Fruit fly (Drosophila melanogaster) whole organism, embryonic: Measurements from ENCODE around the gene CG33293.

Experiments
- Atf3 ChIP-seq: fragments of 200-800 bp; sonication (Bioruptor generic); optimal IDR thresholded peaks from 3 replicates; lab custom pipeline; 2016; ENCODE audit warnings: missing biosample characterization, missing genetic modification characterization
- B-H2 ChIP-seq: fragments of 200-800 bp; sonication (Bioruptor generic); optimal IDR thresholded peaks from 2 replicates; lab custom pipeline; 2018; ENCODE audit warnings: missing biosample characterization, mild to moderate bottlenecking, missing genetic modification characterization
- BEAF-32 ChIP-seq: fragments of 200-800 bp; sonication (Bioruptor generic); optimal IDR thresholded peaks from 3 replicates; lab custom pipeline; 2017; ENCODE audit warnings: missing biosample characterization, missing genetic modification characterization, mild to moderate bottlenecking, moderate library complexity, missing genetic modification reagents
- CG10209 ChIP-seq: fragments of 200-800 bp; sonication (Bioruptor generic); optimal IDR thresholded peaks from 3 replicates; lab custom pipeline; 2017; ENCODE audit warnings: missing biosample characterization, mild to moderate bottlenecking, missing genetic modification characterization, missing genetic modification reagents
- CG10979 ChIP-seq: fragments of 200-800 bp; sonication (Bioruptor generic); optimal IDR thresholded peaks from 2 replicates; lab custom pipeline; 2018; ENCODE audit warnings: missing biosample characterization, mild to moderate bottlenecking, missing genetic modification characterization, moderate library complexity
- CG11723 ChIP-seq: fragments of 200-800 bp; sonication (Bioruptor generic); optimal IDR thresholded peaks from 2 replicates; lab custom pipeline; 2017; ENCODE audit warnings: missing biosample characterization, mild to moderate bottlenecking, missing genetic modification characterization
- CG12769 ChIP-seq: fragments of 200-800 bp; sonication (Bioruptor generic); optimal IDR thresholded peaks from 2 replicates; lab custom pipeline; 2019; ENCODE audit warnings: missing biosample characterization, mild to moderate bottlenecking, missing genetic modification characterization, moderate library complexity
- CG17328 ChIP-seq: fragments of 200-800 bp; sonication (Bioruptor generic); IDR thresholded peaks from 2 replicates; pipeline ENCODE4 v1.3.6; 2022; ENCODE audit warnings: missing biosample characterization, missing genetic modification characterization
- CG31441 ChIP-seq: fragments of 200-800 bp; sonication (Bioruptor generic); IDR thresholded peaks from 2 replicates; pipeline ENCODE4 v1.3.6; 2022; ENCODE audit warnings: missing biosample characterization, missing genetic modification characterization
- CG3163 ChIP-seq: fragments of 200-800 bp; sonication (Bioruptor generic); optimal IDR thresholded peaks from 3 replicates; lab custom pipeline; 2016; ENCODE audit warnings: missing biosample characterization, missing genetic modification characterization
- CG32772 ChIP-seq: fragments of 200-800 bp; sonication (Bioruptor generic); IDR thresholded peaks from 2 replicates; pipeline ENCODE4 v1.3.6; 2022; ENCODE audit warnings: missing biosample characterization, missing genetic modification characterization
- CG34224 ChIP-seq: fragments of 200-800 bp; sonication (Bioruptor generic); IDR thresholded peaks from 3 replicates; pipeline ENCODE4 v1.3.6; 2022; ENCODE audit warnings: missing biosample characterization, missing genetic modification characterization; ENCODE audit not compliant: partially characterized antibody
- CG4730 ChIP-seq: fragments of 200-800 bp; sonication (Bioruptor generic); IDR thresholded peaks from 2 replicates; pipeline ENCODE4 v1.3.6; 2022; ENCODE audit warnings: missing biosample characterization, missing genetic modification characterization
- CG6175 ChIP-seq: fragments of 200-800 bp; sonication (Bioruptor generic); IDR thresholded peaks from 3 replicates; pipeline ENCODE4 v1.3.6; 2022; ENCODE audit warnings: missing biosample characterization, missing genetic modification characterization
- CG6791 ChIP-seq: fragments of 200-800 bp; sonication (Bioruptor generic); IDR thresholded peaks from 3 replicates; pipeline ENCODE4 v1.3.6; 2022; ENCODE audit warnings: missing biosample characterization, missing genetic modification characterization; ENCODE audit not compliant: partially characterized antibody
- CG9727 ChIP-seq: fragments of 200-800 bp; sonication (Bioruptor generic); optimal IDR thresholded peaks from 3 replicates; lab custom pipeline; 2017; ENCODE audit warnings: missing biosample characterization, mild to moderate bottlenecking, missing genetic modification characterization
- CG9932 ChIP-seq: fragments of 200-800 bp; sonication (Bioruptor generic); IDR thresholded peaks from 2 replicates; pipeline ENCODE4 v1.3.6; 2022; ENCODE audit warnings: missing biosample characterization, missing genetic modification characterization
- D ChIP-seq, 2 experiments: fragments of 200-800 bp in 1 of 2; fragments of >200 bp in 1 of 2; sonication (Bioruptor generic) in 1 of 2; optimal IDR thresholded peaks; 2 replicates in 1 of 2; 3 replicates in 1 of 2; lab custom pipeline; 2017; ENCODE audit warnings: mild to moderate bottlenecking in 1 of 2, missing biosample characterization in 1 of 2, missing genetic modification characterization in 1 of 2, missing genetic modification reagents in 1 of 2
- Ets65A ChIP-seq: fragments of 200-800 bp; sonication (Bioruptor generic); peaks from one replicate; lab custom pipeline; 2016; ENCODE audit warnings: missing biosample characterization, missing genetic modification characterization
- Fer2 ChIP-seq: fragments of 200-800 bp; sonication (Bioruptor generic); optimal IDR thresholded peaks from 2 replicates; lab custom pipeline; 2018; ENCODE audit warnings: missing biosample characterization, mild to moderate bottlenecking, missing genetic modification characterization, moderate library complexity
- H2.0 ChIP-seq: fragments of 200-800 bp; sonication (Bioruptor generic); IDR thresholded peaks from 2 replicates; pipeline ENCODE4 v1.3.6; 2022; ENCODE audit warnings: missing biosample characterization, missing genetic modification characterization
- Hsf ChIP-seq: fragments of 200-800 bp; sonication (Bioruptor generic); optimal IDR thresholded peaks from 3 replicates; lab custom pipeline; 2016; ENCODE audit warnings: missing biosample characterization, missing genetic modification characterization
- Meics ChIP-seq: fragments of 200-800 bp; sonication (Bioruptor generic); optimal IDR thresholded peaks from 2 replicates; lab custom pipeline; 2017; ENCODE audit warnings: missing biosample characterization, mild to moderate bottlenecking, missing genetic modification characterization
- Mes4 ChIP-seq: fragments of 200-800 bp; sonication (Bioruptor generic); optimal IDR thresholded peaks from 2 replicates; lab custom pipeline; 2016; ENCODE audit warnings: missing biosample characterization, missing genetic modification characterization
- Ravus ChIP-seq: fragments of 200-800 bp; sonication (Bioruptor generic); IDR thresholded peaks from 2 replicates; pipeline ENCODE4 v1.3.6; 2022; ENCODE audit warnings: missing biosample characterization, missing genetic modification characterization
- Usf ChIP-seq: fragments of 200-800 bp; sonication (Bioruptor generic); optimal IDR thresholded peaks from 2 replicates; lab custom pipeline; 2017; ENCODE audit warnings: missing genotype, missing biosample characterization, missing genetic modification characterization
- cad ChIP-seq: fragments of >200 bp; optimal IDR thresholded peaks from 2 replicates; lab custom pipeline; 2017; ENCODE audit warnings: missing biosample characterization, missing genetic modification characterization
- chif ChIP-seq, 2 experiments: fragments of 200-800 bp; sonication (Bioruptor generic); optimal IDR thresholded peaks; 3 replicates each; lab custom pipeline; 2016; ENCODE audit warnings: missing biosample characterization in 2 of 2, missing genetic modification characterization in 2 of 2
- chinmo ChIP-seq: fragments of 200-800 bp; sonication (Bioruptor generic); IDR thresholded peaks from 4 replicates; pipeline ENCODE4 v1.3.6; 2022; ENCODE audit warnings: missing biosample characterization, missing genetic modification characterization; ENCODE audit not compliant: partially characterized antibody
- chm ChIP-seq: fragments of 200-800 bp; sonication (Bioruptor generic); IDR thresholded peaks from 2 replicates; pipeline ENCODE4 v1.3.6; 2022; ENCODE audit warnings: missing biosample characterization, missing genetic modification characterization
- cwo ChIP-seq: fragments of 200-800 bp; sonication (Bioruptor generic); optimal IDR thresholded peaks from 3 replicates; lab custom pipeline; 2017; ENCODE audit warnings: missing biosample characterization, missing genetic modification characterization, mild to moderate bottlenecking, moderate library complexity, missing genetic modification reagents
- gro ChIP-seq: fragments of 200-800 bp; sonication (Bioruptor generic); optimal IDR thresholded peaks from 2 replicates; lab custom pipeline; 2016; ENCODE audit warnings: missing biosample characterization, missing genetic modification characterization
- hth ChIP-seq: fragments of >200 bp; optimal IDR thresholded peaks from 2 replicates; lab custom pipeline; 2017; ENCODE audit warnings: inconsistent platforms
- lov ChIP-seq, 2 experiments: fragments of 200-800 bp in 1 of 2; fragments of >200 bp in 1 of 2; sonication (Bioruptor generic) in 1 of 2; IDR thresholded peaks in 1 of 2; optimal IDR thresholded peaks in 1 of 2; 2 replicates in 1 of 2; 3 replicates in 1 of 2; pipeline versions ENCODE4 v1.3.6 to Lab custom; 2017 to 2022; ENCODE audit warnings: missing biosample characterization in 1 of 2, missing genetic modification characterization in 1 of 2
- mld ChIP-seq: fragments of 200-800 bp; sonication (Bioruptor generic); IDR thresholded peaks from 3 replicates; pipeline ENCODE4 v1.3.6; 2022; ENCODE audit warnings: missing biosample characterization, missing genetic modification characterization; ENCODE audit not compliant: partially characterized antibody
- nom ChIP-seq: fragments of 200-800 bp; sonication (Bioruptor generic); optimal IDR thresholded peaks from 2 replicates; lab custom pipeline; 2017; ENCODE audit warnings: missing biosample characterization, missing genetic modification characterization, mild to moderate bottlenecking, moderate library complexity, missing genetic modification reagents
- onecut ChIP-seq: fragments of 200-800 bp; sonication (Bioruptor generic); IDR thresholded peaks from 2 replicates; pipeline ENCODE4 v1.3.6; 2022; ENCODE audit warnings: missing biosample characterization, missing genetic modification characterization
- otp ChIP-seq: fragments of 200-800 bp; sonication (Bioruptor generic); IDR thresholded peaks from 3 replicates; pipeline ENCODE4, ENCODE4 v1.3.6; 2022; ENCODE audit warnings: missing biosample characterization, missing genetic modification characterization
- p53 ChIP-seq: fragments of 200-800 bp; sonication (Bioruptor generic); optimal IDR thresholded peaks from 2 replicates; lab custom pipeline; 2016; ENCODE audit warnings: missing biosample characterization, missing genetic modification characterization
- ranshi ChIP-seq: fragments of 200-800 bp; sonication (Bioruptor generic); IDR thresholded peaks from 2 replicates; pipeline ENCODE4 v1.3.6; 2022; ENCODE audit warnings: missing biosample characterization, missing genetic modification characterization
- run ChIP-seq: fragments of 200-800 bp; sonication (Bioruptor generic); optimal IDR thresholded peaks from 3 replicates; lab custom pipeline; 2018; ENCODE audit warnings: missing biosample characterization, mild to moderate bottlenecking, missing genetic modification characterization
- so ChIP-seq: fragments of 200-800 bp; sonication (Bioruptor generic); IDR thresholded peaks from 3 replicates; pipeline ENCODE4 v1.3.6; 2022; ENCODE audit warnings: missing biosample characterization, missing genetic modification characterization
- tgo ChIP-seq: fragments of 200-800 bp; sonication (Bioruptor generic); IDR thresholded peaks from 3 replicates; pipeline ENCODE4 v1.3.6; 2022; ENCODE audit warnings: missing biosample characterization, missing genetic modification characterization
- tll ChIP-seq, 2 experiments: fragments of 200-800 bp in 1 of 2; fragments of >200 bp in 1 of 2; sonication (Bioruptor generic) in 1 of 2; optimal IDR thresholded peaks; 2 replicates each; lab custom pipeline; 2017 to 2019; ENCODE audit warnings: missing biosample characterization in 2 of 2, missing genetic modification characterization in 2 of 2, mild to moderate bottlenecking in 1 of 2, moderate library complexity in 1 of 2
- vfl ChIP-seq: fragments of 200-800 bp; sonication (Bioruptor generic); optimal IDR thresholded peaks from 2 replicates; lab custom pipeline; 2016; ENCODE audit warnings: missing biosample characterization, missing genetic modification characterization
- yki ChIP-seq: fragments of >200 bp; optimal IDR thresholded peaks from 3 replicates; lab custom pipeline; 2018
- zen ChIP-seq: fragments of 200-800 bp; sonication (Bioruptor generic); optimal IDR thresholded peaks from 3 replicates; lab custom pipeline; 2018; ENCODE audit warnings: missing biosample characterization, mild to moderate bottlenecking, missing genetic modification characterization, moderate library complexity
- zfh1 ChIP-seq: fragments of 200-800 bp; sonication (Bioruptor generic); IDR thresholded peaks from 3 replicates; pipeline ENCODE4 v1.3.6; 2022; ENCODE audit warnings: missing biosample characterization, missing genetic modification characterization

The CG33293 gene

dm6 chr3R:5213309-5213708, 27.2 kb downstream of the CG33293 start:
- TF ChIP-seq Atf3 (GFP tag; lab: Kevin White, UChicago) (no peak), chm (no peak), Fer2 (tag; lab: Kevin White, UChicago) (no peak), cwo (peak; percentile 37), BEAF-32 (GFP tag; lab: Kevin White, UChicago) (no peak), CG17328 (0 out of 2 replicates have a peak, but pooled peaks have one; percentile 34), chinmo (GFP tag; lab: Robert Waterston, UW) (peak; percentile 81; the same call in 2 of the 4 replicates), so (GFP tag; lab: Robert Waterston, UW) (no peak), CG32772 (GFP tag; lab: Robert Waterston, UW) (no peak), gro (GFP tag; lab: Kevin White, UChicago) (no peak), onecut (GFP tag; lab: Robert Waterston, UW) (peak; percentile 67), B-H2 (no peak), cad (GFP tag; lab: Kevin White, UChicago) (no peak), vfl (GFP tag; lab: Kevin White, UChicago) (no peak), Ravus (no peak), Ets65A (GFP tag; lab: Kevin White, UChicago) (peak; percentile 62), ranshi (GFP tag; lab: Robert Waterston, UW) (no peak), nom (peak; percentile 58), CG9932 (GFP tag; lab: Robert Waterston, UW) (no peak), CG10979 (tag; lab: Kevin White, UChicago) (no peak), run (tag; lab: Kevin White, UChicago) (no peak), tgo (GFP tag; lab: Robert Waterston, UW) (no peak), yki (lab: Kevin White, UChicago) (no peak), CG12769 (peak; percentile 38), mld (GFP tag; lab: Robert Waterston, UW) (no peak), CG4730 (no peak), Hsf (GFP tag; lab: Kevin White, UChicago) (no peak), lov (optimal IDR thresholded peaks at IDR 0.05; lab: Kevin White, UChicago) (no peak), lov (GFP tag; IDR thresholded peaks at IDR 0.05; lab: Robert Waterston, UW) (no peak)

dm6 chr3R:5212759-5213053, 27.8 kb downstream of the CG33293 start:
- peak; percentile 11 for TF ChIP-seq zen (tag; lab: Kevin White, UChicago)
- no peak for TF ChIP-seq CG6175 (GFP tag; lab: Robert Waterston, UW)
- peak; percentile 87 for TF ChIP-seq D (optimal IDR thresholded peaks at IDR 0.05; lab: Kevin White, UChicago)
- no peak for TF ChIP-seq D (GFP tag; optimal IDR thresholded peaks at IDR 0.05; lab: Kevin White, UChicago)
- TF ChIP-seq tll (GFP tag; optimal IDR thresholded peaks at IDR 0.05; lab: Kevin White, UChicago): peak in 1 of 2 experiments; percentile 87
- peak; percentile 41 for TF ChIP-seq hth
- TF ChIP-seq Mes4: no peak
- TF ChIP-seq CG31441 (GFP tag; lab: Robert Waterston, UW): no peak

- TF ChIP-seq chif (GFP tag; optimal IDR thresholded peaks at IDR 0.05; lab: Kevin White, UChicago): peak; percentile 77 to 93
- TF ChIP-seq Atf3 (GFP tag; lab: Kevin White, UChicago): peak; percentile 68
- TF ChIP-seq CG11723 (GFP tag; lab: Kevin White, UChicago): peak; percentile 44
- peak; percentile 6 for TF ChIP-seq Meics (GFP tag; lab: Kevin White, UChicago)
- peak; percentile 37; the same call in 1 of the 2 replicates for TF ChIP-seq H2.0 (GFP tag; lab: Robert Waterston, UW)
- TF ChIP-seq Usf (GFP tag; lab: Kevin White, UChicago): peak; percentile 63
- peak; percentile 80 for TF ChIP-seq CG10209 (GFP tag; lab: Kevin White, UChicago)
- peak; percentile 96 for TF ChIP-seq CG9727 (GFP tag; lab: Kevin White, UChicago)
- peak; percentile 58 for TF ChIP-seq p53 (GFP tag; lab: Kevin White, UChicago)
- TF ChIP-seq CG6791: peak; percentile 43; the same call in 2 of the 3 replicates
- no peak for TF ChIP-seq CG34224 (GFP tag; lab: Robert Waterston, UW)
- peak; percentile 68; the same call in 2 of the 3 replicates for TF ChIP-seq otp (GFP tag; lab: Robert Waterston, UW)
- peak; percentile 92 for TF ChIP-seq zfh1 (GFP tag; lab: Robert Waterston, UW)
- TF ChIP-seq CG3163 (GFP tag; lab: Kevin White, UChicago): peak; percentile 56
Observed at dm6 chr3R:5211901-5212758, 28.4 kb downstream of the CG33293 start.
